Fruit fly (Drosophila melanogaster) whole organism, embryonic: ENCODE measurements around the gene rush.

Source experiments
- Ada2b ChIP-seq: fragments of 200-800 bp; sonication (Bioruptor generic); IDR thresholded peaks from 2 replicates; pipeline ENCODE4 v1.3.6; 2022; ENCODE audit warnings: missing biosample characterization, missing genetic modification characterization
- Atf6 ChIP-seq: fragments of 200-800 bp; sonication (Bioruptor generic); IDR thresholded peaks from 2 replicates; pipeline ENCODE4 v1.3.6; 2022; ENCODE audit warnings: missing biosample characterization, missing genetic modification characterization
- Bdp1 ChIP-seq: fragments of 200-800 bp; sonication (Bioruptor generic); optimal IDR thresholded peaks from 3 replicates; lab custom pipeline; 2016; ENCODE audit warnings: missing biosample characterization, missing genetic modification characterization
- CG12236 ChIP-seq: fragments of 200-800 bp; sonication (Bioruptor generic); optimal IDR thresholded peaks from 2 replicates; lab custom pipeline; 2016; ENCODE audit warnings: missing biosample characterization, missing genetic modification characterization
- CG13296 ChIP-seq: fragments of 200-800 bp; sonication (Bioruptor generic); optimal IDR thresholded peaks from 3 replicates; lab custom pipeline; 2018; ENCODE audit warnings: missing biosample characterization, mild to moderate bottlenecking, missing genetic modification characterization
- CG14441 ChIP-seq: fragments of 200-800 bp; sonication (Bioruptor generic); IDR thresholded peaks from 2 replicates; pipeline ENCODE4 v1.3.6; 2022; ENCODE audit warnings: missing biosample characterization, missing genetic modification characterization
- CG14965 ChIP-seq: fragments of 200-800 bp; sonication (Bioruptor generic); optimal IDR thresholded peaks from 2 replicates; lab custom pipeline; 2016; ENCODE audit warnings: missing biosample characterization, missing genetic modification characterization, borderline replicate concordance
- CG1647 ChIP-seq: fragments of 200-800 bp; sonication (Bioruptor generic); optimal IDR thresholded peaks from 3 replicates; lab custom pipeline; 2016; ENCODE audit warnings: missing biosample characterization, missing genetic modification characterization
- CG17612 ChIP-seq: fragments of 200-800 bp; sonication (Bioruptor generic); IDR thresholded peaks from 2 replicates; pipeline ENCODE4 v1.3.6; 2022; ENCODE audit warnings: missing biosample characterization, missing genetic modification characterization
- CG2678 ChIP-seq: fragments of 200-800 bp; sonication (Bioruptor generic); optimal IDR thresholded peaks from 3 replicates; lab custom pipeline; 2019; ENCODE audit warnings: missing biosample characterization, mild to moderate bottlenecking, missing genetic modification characterization, moderate library complexity
- CG2889 ChIP-seq: fragments of 200-800 bp; sonication (Bioruptor generic); IDR thresholded peaks from 3 replicates; pipeline ENCODE4 v1.3.6; 2022; ENCODE audit warnings: missing biosample characterization, missing genetic modification characterization
- CG3163 ChIP-seq: fragments of 200-800 bp; sonication (Bioruptor generic); optimal IDR thresholded peaks from 3 replicates; lab custom pipeline; 2016; ENCODE audit warnings: missing biosample characterization, missing genetic modification characterization
- CG3281 ChIP-seq: fragments of 200-800 bp; sonication (Bioruptor generic); optimal IDR thresholded peaks from 3 replicates; lab custom pipeline; 2017; ENCODE audit warnings: missing biosample characterization, mild to moderate bottlenecking, missing genetic modification characterization
- CG34422 ChIP-seq: fragments of 200-800 bp; sonication (Bioruptor generic); IDR thresholded peaks from 3 replicates; pipeline ENCODE4 v1.3.6; 2022; ENCODE audit warnings: missing biosample characterization, missing genetic modification characterization
- CG42726 ChIP-seq: fragments of 200-800 bp; sonication (Bioruptor generic); IDR thresholded peaks from 2 replicates; pipeline ENCODE4 v1.3.6; 2022; ENCODE audit warnings: missing biosample characterization, missing genetic modification characterization; ENCODE audit not compliant: partially characterized antibody
- CG4282 ChIP-seq: fragments of 200-800 bp; sonication (Bioruptor generic); optimal IDR thresholded peaks from 2 replicates; lab custom pipeline; 2016; ENCODE audit warnings: missing biosample characterization, missing genetic modification characterization
- CG6791 ChIP-seq: fragments of 200-800 bp; sonication (Bioruptor generic); IDR thresholded peaks from 3 replicates; pipeline ENCODE4 v1.3.6; 2022; ENCODE audit warnings: missing biosample characterization, missing genetic modification characterization; ENCODE audit not compliant: partially characterized antibody
- CG8765 ChIP-seq: fragments of 200-800 bp; sonication (Bioruptor generic); IDR thresholded peaks from 2 replicates; pipeline ENCODE4 v1.3.6; 2022; ENCODE audit warnings: missing biosample characterization, missing genetic modification characterization
- CG9437 ChIP-seq: fragments of 200-800 bp; sonication (Bioruptor generic); optimal IDR thresholded peaks from 2 replicates; lab custom pipeline; 2018; ENCODE audit warnings: missing biosample characterization, mild to moderate bottlenecking, missing genetic modification characterization
- CrebB ChIP-seq: fragments of 200-800 bp; sonication (Bioruptor generic); optimal IDR thresholded peaks from 3 replicates; lab custom pipeline; 2018; ENCODE audit warnings: missing biosample characterization, mild to moderate bottlenecking, missing genetic modification characterization
- Doc3 ChIP-seq: fragments of 200-800 bp; sonication (Bioruptor generic); IDR thresholded peaks from 3 replicates; pipeline ENCODE4 v1.3.6; 2022; ENCODE audit warnings: missing biosample characterization, missing genetic modification characterization; ENCODE audit not compliant: partially characterized antibody
- Dp ChIP-seq: fragments of 200-800 bp; sonication (Bioruptor generic); optimal IDR thresholded peaks from 2 replicates; lab custom pipeline; 2018; ENCODE audit warnings: missing biosample characterization, mild to moderate bottlenecking, missing genetic modification characterization, moderate library complexity
- Eip74EF ChIP-seq, 2 experiments: fragments of 200-800 bp in 1 of 2; fragments of >200 bp in 1 of 2; sonication (Bioruptor generic) in 1 of 2; optimal IDR thresholded peaks; 2 replicates each; lab custom pipeline; 2017 to 2019; ENCODE audit warnings: missing biosample characterization in 2 of 2, missing genetic modification characterization in 2 of 2, mild to moderate bottlenecking in 1 of 2, moderate library complexity in 1 of 2
- Ets97D ChIP-seq: fragments of 200-800 bp; sonication (Bioruptor generic); optimal IDR thresholded peaks from 3 replicates; lab custom pipeline; 2016; ENCODE audit warnings: missing biosample characterization, missing genetic modification characterization
- H2.0 ChIP-seq: fragments of 200-800 bp; sonication (Bioruptor generic); IDR thresholded peaks from 2 replicates; pipeline ENCODE4 v1.3.6; 2022; ENCODE audit warnings: missing biosample characterization, missing genetic modification characterization
- MESR4 ChIP-seq: fragments of 200-800 bp; sonication (Bioruptor generic); optimal IDR thresholded peaks from 2 replicates; lab custom pipeline; 2018; ENCODE audit warnings: missing biosample characterization, mild to moderate bottlenecking, missing genetic modification characterization, moderate library complexity
- Med ChIP-seq: fragments of 200-800 bp; sonication (Bioruptor generic); peaks from one replicate; lab custom pipeline; 2016; ENCODE audit warnings: missing biosample characterization, missing genetic modification characterization, mild to moderate bottlenecking, inconsistent platforms, moderate library complexity
- NC2β ChIP-seq: fragments of 200-800 bp; sonication (Bioruptor generic); optimal IDR thresholded peaks from 2 replicates; lab custom pipeline; 2016; ENCODE audit warnings: missing biosample characterization, missing genetic modification characterization
- Nf-YB ChIP-seq: fragments of 200-800 bp; sonication (Bioruptor generic); optimal IDR thresholded peaks from 3 replicates; lab custom pipeline; 2019; ENCODE audit warnings: missing biosample characterization, mild to moderate bottlenecking, missing genetic modification characterization, moderate library complexity
- TFAM ChIP-seq: fragments of 200-800 bp; sonication (Bioruptor generic); optimal IDR thresholded peaks from 2 replicates; lab custom pipeline; 2017; ENCODE audit warnings: missing biosample characterization, missing genetic modification characterization, inconsistent platforms
- amos ChIP-seq: fragments of 200-800 bp; sonication (Bioruptor generic); IDR thresholded peaks from 2 replicates; pipeline ENCODE4 v1.3.6; 2022; ENCODE audit warnings: missing biosample characterization, missing genetic modification characterization; ENCODE audit not compliant: partially characterized antibody
- cas ChIP-seq: fragments of 200-800 bp; sonication (Bioruptor generic); IDR thresholded peaks from 2 replicates; pipeline ENCODE4 v1.3.6; 2022; ENCODE audit warnings: missing biosample characterization, missing genetic modification characterization
- chif ChIP-seq, 2 experiments: fragments of 200-800 bp; sonication (Bioruptor generic); optimal IDR thresholded peaks; 3 replicates each; lab custom pipeline; 2016; ENCODE audit warnings: missing biosample characterization in 2 of 2, missing genetic modification characterization in 2 of 2
- chn ChIP-seq: fragments of 200-800 bp; sonication (Bioruptor generic); optimal IDR thresholded peaks from 2 replicates; lab custom pipeline; 2016; ENCODE audit warnings: missing biosample characterization, missing genetic modification characterization
- crp ChIP-seq, 2 experiments: fragments of 200-800 bp; sonication (Bioruptor generic); optimal IDR thresholded peaks; 2 replicates in 1 of 2; 3 replicates in 1 of 2; lab custom pipeline; 2017; ENCODE audit warnings: missing biosample characterization in 2 of 2, missing genetic modification characterization in 2 of 2, mild to moderate bottlenecking in 1 of 2, moderate library complexity in 1 of 2
- fd64A ChIP-seq: fragments of 200-800 bp; sonication (Bioruptor generic); optimal IDR thresholded peaks from 3 replicates; lab custom pipeline; 2018; ENCODE audit warnings: missing biosample characterization, mild to moderate bottlenecking, missing genetic modification characterization
- gsb-n ChIP-seq: fragments of 200-800 bp; sonication (Bioruptor generic); optimal IDR thresholded peaks from 3 replicates; lab custom pipeline; 2018; ENCODE audit warnings: missing biosample characterization, mild to moderate bottlenecking, missing genetic modification characterization
- ham ChIP-seq: fragments of 200-800 bp; sonication (Bioruptor generic); IDR thresholded peaks from 2 replicates; pipeline ENCODE4 v1.3.6; 2022; ENCODE audit warnings: missing biosample characterization, missing genetic modification characterization
- jumu ChIP-seq: fragments of 200-800 bp; sonication (Bioruptor generic); optimal IDR thresholded peaks from 3 replicates; lab custom pipeline; 2016; ENCODE audit warnings: missing biosample characterization, missing genetic modification characterization
- klu ChIP-seq: fragments of 200-800 bp; sonication (Bioruptor generic); IDR thresholded peaks from 2 replicates; pipeline ENCODE4 v1.3.6; 2022; ENCODE audit warnings: missing biosample characterization, missing genetic modification characterization
- lilli ChIP-seq: fragments of 200-800 bp; sonication (Bioruptor generic); optimal IDR thresholded peaks from 3 replicates; lab custom pipeline; 2016; ENCODE audit warnings: missing biosample characterization, missing genetic modification characterization
- lola ChIP-seq, 3 experiments: fragments of >200 bp in 2 of 3; fragments of 200-800 bp in 1 of 3; sonication (Bioruptor generic) in 1 of 3; optimal IDR thresholded peaks; 2 replicates each; lab custom pipeline; 2017 to 2019; ENCODE audit warnings: missing biosample characterization in 3 of 3, missing genetic modification characterization in 3 of 3, mild to moderate bottlenecking in 1 of 3, moderate library complexity in 1 of 3
- lov ChIP-seq, 2 experiments: fragments of 200-800 bp in 1 of 2; fragments of >200 bp in 1 of 2; sonication (Bioruptor generic) in 1 of 2; IDR thresholded peaks in 1 of 2; optimal IDR thresholded peaks in 1 of 2; 2 replicates in 1 of 2; 3 replicates in 1 of 2; pipeline versions ENCODE4 v1.3.6 to Lab custom; 2017 to 2022; ENCODE audit warnings: missing biosample characterization in 1 of 2, missing genetic modification characterization in 1 of 2
- odd ChIP-seq: fragments of 200-800 bp; sonication (Bioruptor generic); optimal IDR thresholded peaks from 2 replicates; lab custom pipeline; 2017; ENCODE audit warnings: missing biosample characterization, mild to moderate bottlenecking, missing genetic modification characterization
- phol ChIP-seq: fragments of 200-800 bp; sonication (Bioruptor generic); optimal IDR thresholded peaks from 3 replicates; lab custom pipeline; 2018; ENCODE audit warnings: missing biosample characterization, mild to moderate bottlenecking, missing genetic modification characterization, moderate library complexity
- schlank ChIP-seq: fragments of 200-800 bp; sonication (Bioruptor generic); optimal IDR thresholded peaks from 2 replicates; lab custom pipeline; 2018; ENCODE audit warnings: missing biosample characterization, mild to moderate bottlenecking, missing genetic modification characterization
- seq ChIP-seq: fragments of 200-800 bp; sonication (Bioruptor generic); IDR thresholded peaks from 2 replicates; pipeline ENCODE4 v1.3.6; 2022; ENCODE audit warnings: missing biosample characterization, missing genetic modification characterization
- slou ChIP-seq: fragments of 200-800 bp; sonication (Bioruptor generic); optimal IDR thresholded peaks from 3 replicates; lab custom pipeline; 2016; ENCODE audit warnings: missing biosample characterization, missing genetic modification characterization
- ssp ChIP-seq: fragments of 200-800 bp; sonication (Bioruptor generic); IDR thresholded peaks from 2 replicates; pipeline ENCODE4 v1.3.6; 2022; ENCODE audit warnings: missing biosample characterization, missing genetic modification characterization
- tin ChIP-seq: fragments of 200-800 bp; sonication (Bioruptor generic); optimal IDR thresholded peaks from 3 replicates; lab custom pipeline; 2016; ENCODE audit warnings: missing biosample characterization, missing genetic modification characterization
- zfh2 ChIP-seq: fragments of 200-800 bp; sonication (Bioruptor generic); optimal IDR thresholded peaks from 2 replicates; lab custom pipeline; 2016; ENCODE audit warnings: missing biosample characterization, missing genetic modification characterization

Gene rush

DNA sequence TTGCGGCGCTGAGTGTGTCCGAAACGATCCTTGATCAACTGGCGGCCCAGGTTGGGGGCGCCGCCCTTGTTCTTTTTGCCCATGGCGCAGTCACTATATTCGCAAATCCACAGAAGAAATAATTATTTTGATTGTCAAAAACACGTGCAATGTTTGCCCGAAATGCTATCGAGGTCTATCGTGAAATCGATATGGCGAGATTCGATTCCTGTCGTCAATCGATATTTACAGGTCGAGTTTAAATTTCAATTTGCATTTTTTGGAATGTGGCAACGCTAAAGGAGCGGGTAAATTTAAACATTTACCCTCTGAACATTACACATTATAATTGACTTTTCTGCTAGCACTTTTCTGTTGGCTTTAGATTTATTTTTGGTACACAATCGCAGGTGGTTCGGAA lies 14.3 kb upstream of the rush start, which contains the start of gene Ns3 (continued):
- TF ChIP-seq CG14965 (GFP tag; lab: Kevin White, UChicago) (no peak), chif (GFP tag; optimal IDR thresholded peaks at IDR 0.05; lab: Kevin White, UChicago) (no peak), Ada2b (GFP tag; lab: Robert Waterston, UW) (no peak), CG42726 (GFP tag; lab: Robert Waterston, UW) (peak; percentile 71; the same call in 1 of the 2 replicates), CG2889 (no peak), Bdp1 (no peak), seq (GFP tag; lab: Robert Waterston, UW) (no peak), crp (GFP tag; optimal IDR thresholded peaks at IDR 0.05; lab: Kevin White, UChicago) (peak in 1 of 2 experiments; percentile 37), MESR4 (peak; percentile 71), zfh2 (GFP tag; lab: Kevin White, UChicago) (no peak), CG9437 (GFP tag; lab: Kevin White, UChicago) (no peak), CG1647 (GFP tag; lab: Kevin White, UChicago) (no peak), phol (tag; lab: Kevin White, UChicago) (peak; percentile 27), Med (GFP tag; lab: Kevin White, UChicago) (peak; percentile 52), jumu (no peak), lola (GFP tag; optimal IDR thresholded peaks at IDR 0.05; lab: Kevin White, UChicago) (no peak), chn (no peak), schlank (tag; lab: Kevin White, UChicago) (no peak), CG4282 (no peak), CG14441 (GFP tag; lab: Robert Waterston, UW) (no peak), amos (GFP tag; lab: Robert Waterston, UW) (peak; percentile 88), fd64A (no peak), CG13296 (GFP tag; lab: Kevin White, UChicago) (no peak), gsb-n (tag; lab: Kevin White, UChicago) (no peak), klu (no peak), CG12236 (GFP tag; lab: Kevin White, UChicago) (no peak), CG34422 (0 out of 3 replicates have a peak, but pooled peaks have one; percentile 9), CG2678 (tag; lab: Kevin White, UChicago) (no peak), CG8765 (GFP tag; lab: Robert Waterston, UW) (no peak), tin (GFP tag; lab: Kevin White, UChicago) (no peak), CG17612 (no peak), odd (GFP tag; lab: Kevin White, UChicago) (no peak), slou (GFP tag; lab: Kevin White, UChicago) (no peak), lov (optimal IDR thresholded peaks at IDR 0.05; lab: Kevin White, UChicago) (no peak), lov (GFP tag; IDR thresholded peaks at IDR 0.05; lab: Robert Waterston, UW) (no peak), CG3281 (GFP tag; lab: Kevin White, UChicago) (no peak), Ets97D (GFP tag; lab: Kevin White, UChicago) (peak; percentile 2), cas (no peak), Atf6 (GFP tag; lab: Robert Waterston, UW) (no peak), H2.0 (GFP tag; lab: Robert Waterston, UW) (no peak), NC2β (GFP tag; lab: Kevin White, UChicago) (no peak), TFAM (GFP tag; lab: Kevin White, UChicago) (no peak), ham (GFP tag; lab: Robert Waterston, UW) (no peak), Dp (GFP tag; lab: Kevin White, UChicago) (peak; percentile 94), CrebB (tag; lab: Kevin White, UChicago) (no peak), CG6791 (GFP tag; lab: Robert Waterston, UW) (peak; percentile 91), Nf-YB (no peak), lilli (GFP tag; lab: Kevin White, UChicago) (no peak), ssp (GFP tag; lab: Robert Waterston, UW) (no peak), Doc3 (peak; percentile 72), Eip74EF (GFP tag; optimal IDR thresholded peaks at IDR 0.05; lab: Kevin White, UChicago) (no peak), CG3163 (no peak)
